Fruit fly (Drosophila melanogaster) whole organism, embryonic: ENCODE data around the gene CG7728.
A peak's percentile ranks its signal among the peaks of the same experiment; 100 is the strongest.

Experiments
- Adf1 ChIP-seq: fragments of 200-800 bp; sonication (Bioruptor generic); IDR thresholded peaks from 2 replicates; pipeline ENCODE4 v1.3.6; 2022; ENCODE audit warnings: missing biosample characterization, missing genetic modification characterization
- Awh ChIP-seq: fragments of 200-800 bp; sonication (Bioruptor generic); IDR thresholded peaks from 2 replicates; pipeline ENCODE4, ENCODE4 v1.3.6; 2022; ENCODE audit warnings: missing biosample characterization, missing genetic modification characterization
- Bgb ChIP-seq: fragments of 200-800 bp; sonication (Bioruptor generic); IDR thresholded peaks from 2 replicates; pipeline ENCODE4 v1.3.6; 2022; ENCODE audit warnings: missing biosample characterization, missing genetic modification characterization; ENCODE audit not compliant: partially characterized antibody
- CG10543 ChIP-seq: fragments of 200-800 bp; sonication (Bioruptor generic); optimal IDR thresholded peaks from 3 replicates; lab custom pipeline; 2017; ENCODE audit warnings: missing biosample characterization, mild to moderate bottlenecking, missing genetic modification characterization, moderate library complexity
- CG11085 ChIP-seq: fragments of 200-800 bp; sonication (Bioruptor generic); IDR thresholded peaks from 2 replicates; pipeline ENCODE4 v1.3.6; 2022; ENCODE audit warnings: missing biosample characterization, missing genetic modification characterization
- CG12219 ChIP-seq: fragments of 200-800 bp; sonication (Bioruptor generic); optimal IDR thresholded peaks from 3 replicates; lab custom pipeline; 2018; ENCODE audit warnings: missing biosample characterization, mild to moderate bottlenecking, missing genetic modification characterization
- CG12391 ChIP-seq: fragments of 200-800 bp; sonication (Bioruptor generic); optimal IDR thresholded peaks from 3 replicates; lab custom pipeline; 2018; ENCODE audit warnings: missing biosample characterization, mild to moderate bottlenecking, missing genetic modification characterization, moderate library complexity
- CG12659 ChIP-seq: fragments of 200-800 bp; sonication (Bioruptor generic); optimal IDR thresholded peaks from 3 replicates; lab custom pipeline; 2017; ENCODE audit warnings: mild to moderate bottlenecking, missing biosample characterization, missing genetic modification reagents, missing genetic modification characterization
- CG12769 ChIP-seq: fragments of 200-800 bp; sonication (Bioruptor generic); optimal IDR thresholded peaks from 2 replicates; lab custom pipeline; 2019; ENCODE audit warnings: missing biosample characterization, mild to moderate bottlenecking, missing genetic modification characterization, moderate library complexity
- CG16813 ChIP-seq: fragments of 200-800 bp; sonication (Bioruptor generic); IDR thresholded peaks from 3 replicates; pipeline ENCODE4 v1.3.6; 2022; ENCODE audit warnings: missing biosample characterization, missing genetic modification characterization; ENCODE audit not compliant: partially characterized antibody
- CG17829 ChIP-seq: fragments of 200-800 bp; optimal IDR thresholded peaks from 2 replicates; lab custom pipeline; 2019; ENCODE audit warnings: missing biosample characterization, mild to moderate bottlenecking, missing genetic modification characterization, moderate library complexity
- CG18599 ChIP-seq: fragments of 200-800 bp; sonication (Bioruptor generic); optimal IDR thresholded peaks from 3 replicates; lab custom pipeline; 2017; ENCODE audit warnings: missing biosample characterization, missing genetic modification characterization, mild to moderate bottlenecking, moderate library complexity, missing genetic modification reagents
- CG34376 ChIP-seq: fragments of 200-800 bp; sonication (Bioruptor generic); optimal IDR thresholded peaks from 2 replicates; lab custom pipeline; 2018; ENCODE audit warnings: missing biosample characterization, mild to moderate bottlenecking, missing genetic modification characterization
- CG34422 ChIP-seq: fragments of 200-800 bp; sonication (Bioruptor generic); IDR thresholded peaks from 3 replicates; pipeline ENCODE4 v1.3.6; 2022; ENCODE audit warnings: missing biosample characterization, missing genetic modification characterization
- CG6175 ChIP-seq: fragments of 200-800 bp; sonication (Bioruptor generic); IDR thresholded peaks from 3 replicates; pipeline ENCODE4 v1.3.6; 2022; ENCODE audit warnings: missing biosample characterization, missing genetic modification characterization
- CG6813 ChIP-seq: fragments of 200-800 bp; sonication (Bioruptor generic); optimal IDR thresholded peaks from 2 replicates; lab custom pipeline; 2017; ENCODE audit warnings: missing biosample characterization, missing genetic modification characterization, mild to moderate bottlenecking, moderate library complexity, missing genetic modification reagents
- CG7556 ChIP-seq: fragments of 200-800 bp; sonication (Bioruptor generic); optimal IDR thresholded peaks from 2 replicates; lab custom pipeline; 2017; ENCODE audit warnings: missing biosample characterization, mild to moderate bottlenecking, missing genetic modification characterization
- CG8359 ChIP-seq: fragments of 200-800 bp; sonication (Bioruptor generic); optimal IDR thresholded peaks from 2 replicates; lab custom pipeline; 2017; ENCODE audit warnings: missing biosample characterization, mild to moderate bottlenecking, missing genetic modification characterization, borderline replicate concordance
- CG8478 ChIP-seq: fragments of >200 bp; optimal IDR thresholded peaks from 2 replicates; lab custom pipeline; 2018
- CG8924 ChIP-seq: fragments of 200-800 bp; optimal IDR thresholded peaks from 3 replicates; lab custom pipeline; 2019; ENCODE audit warnings: missing biosample characterization, mild to moderate bottlenecking, missing genetic modification characterization, moderate library complexity
- Dbx ChIP-seq: fragments of 200-800 bp; sonication (Bioruptor generic); IDR thresholded peaks from 3 replicates; pipeline ENCODE4 v1.3.6; 2022; ENCODE audit warnings: missing biosample characterization, missing genetic modification characterization
- Doc2 ChIP-seq: fragments of 200-800 bp; sonication (Bioruptor generic); IDR thresholded peaks from 2 replicates; pipeline ENCODE4 v1.3.6; 2022; ENCODE audit warnings: missing biosample characterization, missing genetic modification characterization
- H2.0 ChIP-seq: fragments of 200-800 bp; sonication (Bioruptor generic); IDR thresholded peaks from 2 replicates; pipeline ENCODE4 v1.3.6; 2022; ENCODE audit warnings: missing biosample characterization, missing genetic modification characterization
- Hr51 ChIP-seq, 2 experiments: fragments of 200-800 bp; sonication (Bioruptor generic); optimal IDR thresholded peaks; 2 replicates in 1 of 2; 3 replicates in 1 of 2; lab custom pipeline; 2016 to 2018; ENCODE audit warnings: missing biosample characterization in 2 of 2, missing genetic modification characterization in 2 of 2, mild to moderate bottlenecking in 1 of 2, moderate library complexity in 1 of 2
- Jarid2 ChIP-seq: fragments of 200-800 bp; sonication (Bioruptor generic); optimal IDR thresholded peaks from 3 replicates; lab custom pipeline; 2017; ENCODE audit warnings: mild to moderate bottlenecking, missing biosample characterization, missing genetic modification reagents, missing genetic modification characterization
- Med ChIP-seq: fragments of 200-800 bp; sonication (Bioruptor generic); peaks from one replicate; lab custom pipeline; 2016; ENCODE audit warnings: missing biosample characterization, missing genetic modification characterization, mild to moderate bottlenecking, inconsistent platforms, moderate library complexity
- Opbp ChIP-seq: fragments of 200-800 bp; sonication (Bioruptor generic); IDR thresholded peaks from 3 replicates; pipeline ENCODE4 v1.3.6; 2022; ENCODE audit warnings: missing biosample characterization, missing genetic modification characterization; ENCODE audit not compliant: partially characterized antibody
- Pdp1 ChIP-seq, 2 experiments: fragments of 200-800 bp; sonication (Bioruptor generic); optimal IDR thresholded peaks; 3 replicates each; lab custom pipeline; 2016; ENCODE audit warnings: missing biosample characterization in 2 of 2, missing genetic modification characterization in 2 of 2, mild to moderate bottlenecking in 1 of 2, moderate library complexity in 1 of 2
- Ptx1 ChIP-seq: fragments of 200-800 bp; sonication (Bioruptor generic); IDR thresholded peaks from 2 replicates; pipeline ENCODE4 v1.3.6; 2022; ENCODE audit warnings: missing biosample characterization, missing genetic modification characterization
- Rx ChIP-seq: fragments of 200-800 bp; sonication (Bioruptor generic); IDR thresholded peaks from 2 replicates; pipeline ENCODE4 v1.3.6; 2022; ENCODE audit warnings: missing biosample characterization, missing genetic modification characterization
- Sox100B ChIP-seq: fragments of 200-800 bp; sonication (Bioruptor generic); optimal IDR thresholded peaks from 3 replicates; lab custom pipeline; 2018; ENCODE audit warnings: missing biosample characterization, mild to moderate bottlenecking, missing genetic modification characterization
- Usf ChIP-seq: fragments of 200-800 bp; sonication (Bioruptor generic); optimal IDR thresholded peaks from 2 replicates; lab custom pipeline; 2017; ENCODE audit warnings: missing genotype, missing biosample characterization, missing genetic modification characterization
- cad ChIP-seq: fragments of >200 bp; optimal IDR thresholded peaks from 2 replicates; lab custom pipeline; 2017; ENCODE audit warnings: missing biosample characterization, missing genetic modification characterization
- caup ChIP-seq: fragments of 200-800 bp; sonication (Bioruptor generic); optimal IDR thresholded peaks from 3 replicates; lab custom pipeline; 2017; ENCODE audit warnings: missing biosample characterization, mild to moderate bottlenecking, missing genetic modification characterization, moderate library complexity; ENCODE audit not compliant: severe bottlenecking
- crol ChIP-seq: fragments of 200-800 bp; sonication (Bioruptor generic); IDR thresholded peaks from 2 replicates; pipeline ENCODE4 v1.3.6; 2022; ENCODE audit warnings: missing biosample characterization, missing genetic modification characterization
- cwo ChIP-seq: fragments of 200-800 bp; sonication (Bioruptor generic); optimal IDR thresholded peaks from 3 replicates; lab custom pipeline; 2017; ENCODE audit warnings: missing biosample characterization, missing genetic modification characterization, mild to moderate bottlenecking, moderate library complexity, missing genetic modification reagents
- dati ChIP-seq: fragments of 200-800 bp; sonication (Bioruptor generic); IDR thresholded peaks from 2 replicates; pipeline ENCODE4 v1.3.6; 2022; ENCODE audit warnings: missing biosample characterization, missing genetic modification characterization
- ftz-f1 ChIP-seq: fragments of 200-800 bp; sonication (Bioruptor generic); optimal IDR thresholded peaks from 2 replicates; lab custom pipeline; 2016; ENCODE audit warnings: missing biosample characterization, missing genetic modification characterization
- grn ChIP-seq: fragments of 200-800 bp; sonication (Bioruptor generic); optimal IDR thresholded peaks from 3 replicates; lab custom pipeline; 2017; ENCODE audit warnings: missing biosample characterization, missing genetic modification characterization
- kay ChIP-seq: fragments of 200-800 bp; sonication (Bioruptor generic); optimal IDR thresholded peaks from 2 replicates; lab custom pipeline; 2016; ENCODE audit warnings: missing biosample characterization, missing genetic modification characterization
- lab ChIP-seq: fragments of 200-800 bp; sonication (Bioruptor generic); optimal IDR thresholded peaks from 3 replicates; lab custom pipeline; 2017; ENCODE audit warnings: missing biosample characterization, missing genetic modification characterization, mild to moderate bottlenecking, moderate library complexity, missing genetic modification reagents
- lmd ChIP-seq: fragments of 200-800 bp; sonication (Bioruptor generic); IDR thresholded peaks from 2 replicates; pipeline ENCODE4 v1.3.6; 2022; ENCODE audit warnings: missing biosample characterization, missing genetic modification characterization
- mirr ChIP-seq: fragments of 200-800 bp; sonication (Bioruptor generic); optimal IDR thresholded peaks from 3 replicates; lab custom pipeline; 2018; ENCODE audit warnings: missing biosample characterization, mild to moderate bottlenecking, missing genetic modification characterization
- mld ChIP-seq: fragments of 200-800 bp; sonication (Bioruptor generic); IDR thresholded peaks from 3 replicates; pipeline ENCODE4 v1.3.6; 2022; ENCODE audit warnings: missing biosample characterization, missing genetic modification characterization; ENCODE audit not compliant: partially characterized antibody
- odd ChIP-seq: fragments of 200-800 bp; sonication (Bioruptor generic); optimal IDR thresholded peaks from 2 replicates; lab custom pipeline; 2017; ENCODE audit warnings: missing biosample characterization, mild to moderate bottlenecking, missing genetic modification characterization
- rib ChIP-seq: fragments of 200-800 bp; sonication (Bioruptor generic); IDR thresholded peaks from 2 replicates; pipeline ENCODE4 v1.3.6; 2022; ENCODE audit warnings: missing biosample characterization, missing genetic modification characterization
- sug ChIP-seq: fragments of 200-800 bp; optimal IDR thresholded peaks from 2 replicates; lab custom pipeline; 2019; ENCODE audit warnings: missing biosample characterization, mild to moderate bottlenecking, missing genetic modification characterization, moderate library complexity
- tna ChIP-seq: fragments of 200-800 bp; sonication (Bioruptor generic); IDR thresholded peaks from 2 replicates; pipeline ENCODE4 v1.3.6; 2022; ENCODE audit warnings: missing biosample characterization, missing genetic modification characterization; ENCODE audit not compliant: partially characterized antibody
- yki ChIP-seq: fragments of >200 bp; optimal IDR thresholded peaks from 3 replicates; lab custom pipeline; 2018

Gene CG7728

DNA sequence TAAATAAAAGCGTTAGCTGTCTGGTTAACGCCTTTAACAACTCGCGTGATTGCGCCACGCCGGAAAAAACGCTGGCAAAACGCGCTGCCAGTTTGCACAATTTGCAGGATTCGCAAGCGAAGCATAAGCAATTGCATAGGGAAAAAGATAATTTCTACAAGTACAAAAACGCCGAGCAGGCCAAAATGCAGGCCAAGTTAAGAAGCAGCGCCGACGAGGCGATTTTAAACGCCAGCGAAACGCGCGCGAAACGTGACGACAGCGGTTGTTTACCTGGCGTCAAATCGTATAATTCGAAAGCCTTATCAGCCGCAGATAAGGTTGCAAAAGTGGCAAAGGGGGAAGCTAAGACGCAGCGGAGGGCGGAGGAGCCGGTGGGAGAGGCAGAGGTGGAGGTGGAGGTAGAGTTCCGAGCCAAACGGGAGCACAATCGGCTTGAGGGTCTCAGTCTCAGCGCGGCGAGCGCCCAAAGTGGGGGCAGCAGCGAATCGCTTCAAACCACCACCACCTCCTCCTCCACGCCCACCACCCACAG lies 35.2 kb upstream of the CG7728 start (continued):
- peak; percentile 75 for TF ChIP-seq CG6175 (GFP tag; lab: Robert Waterston, UW)
- TF ChIP-seq CG12219 (GFP tag; lab: Kevin White, UChicago), result no peak
- 0 out of 3 replicates have a peak, but pooled peaks have one; percentile 21 for TF ChIP-seq Opbp
- peak; percentile 27 for TF ChIP-seq mirr
- TF ChIP-seq CG12391 (tag; lab: Kevin White, UChicago), result no peak
- peak; percentile 72 for TF ChIP-seq Adf1 (GFP tag; lab: Robert Waterston, UW)
- no peak for TF ChIP-seq CG34376 (GFP tag; lab: Kevin White, UChicago)
- TF ChIP-seq yki (lab: Kevin White, UChicago), result no peak
- peak; percentile 100 for TF ChIP-seq CG8359
- peak; percentile 63 for TF ChIP-seq Med
- no peak for TF ChIP-seq tna (GFP tag; lab: Robert Waterston, UW)
- no peak for TF ChIP-seq CG8924 (tag; lab: Kevin White, UChicago)
- TF ChIP-seq CG12769 (tag; lab: Kevin White, UChicago), result peak; percentile 53
- no peak for TF ChIP-seq CG6813 (GFP tag; lab: Kevin White, UChicago)
- TF ChIP-seq CG12659 (GFP tag; lab: Kevin White, UChicago), result no peak
- TF ChIP-seq H2.0 (GFP tag; lab: Robert Waterston, UW), result no peak
- TF ChIP-seq Hr51 (GFP tag; optimal IDR thresholded peaks at IDR 0.05; lab: Kevin White, UChicago), result no peak
- peak; percentile 56 for TF ChIP-seq sug (tag; lab: Kevin White, UChicago)
- TF ChIP-seq Doc2 (GFP tag; lab: Robert Waterston, UW), result no peak
- TF ChIP-seq Rx (GFP tag; lab: Robert Waterston, UW), result 0 out of 2 replicates have a peak, but pooled peaks have one; percentile 3
- peak; percentile 3 for TF ChIP-seq ftz-f1 (GFP tag; lab: Kevin White, UChicago)
- peak; percentile 28 for TF ChIP-seq Jarid2 (GFP tag; lab: Kevin White, UChicago)
- peak; percentile 18; the same call in 1 of the 3 replicates for TF ChIP-seq Dbx (GFP tag; lab: Robert Waterston, UW)
- TF ChIP-seq CG10543 (GFP tag; lab: Kevin White, UChicago), result peak; percentile 65
- no peak for TF ChIP-seq dati (GFP tag; lab: Robert Waterston, UW)
- TF ChIP-seq grn (GFP tag; lab: Kevin White, UChicago), result peak; percentile 72
- TF ChIP-seq cwo, result peak; percentile 38
- TF ChIP-seq cad (GFP tag; lab: Kevin White, UChicago), result no peak
- no peak for TF ChIP-seq CG16813 (GFP tag; lab: Robert Waterston, UW)
- TF ChIP-seq lmd, result no peak
- TF ChIP-seq CG18599 (GFP tag; lab: Kevin White, UChicago), result peak; percentile 68
- no peak for TF ChIP-seq CG7556
- no peak for TF ChIP-seq mld
- no peak for TF ChIP-seq Ptx1 (GFP tag; lab: Robert Waterston, UW)
- TF ChIP-seq caup (GFP tag; lab: Kevin White, UChicago), result peak; percentile 28
- TF ChIP-seq Bgb (GFP tag; lab: Robert Waterston, UW), result peak; percentile 16; the same call in 1 of the 2 replicates
- TF ChIP-seq Usf (GFP tag; lab: Kevin White, UChicago), result no peak
- no peak for TF ChIP-seq Sox100B
- TF ChIP-seq lab (GFP tag; lab: Kevin White, UChicago), result peak; percentile 64
- TF ChIP-seq CG34422 (GFP tag; lab: Robert Waterston, UW), result 0 out of 3 replicates have a peak, but pooled peaks have one; percentile 38
- no peak for TF ChIP-seq CG17829 (tag; lab: Kevin White, UChicago)
- TF ChIP-seq Awh (GFP tag; lab: Robert Waterston, UW), result no peak
- TF ChIP-seq kay (GFP tag; lab: Kevin White, UChicago), result no peak
- 0 out of 2 replicates have a peak, but pooled peaks have one; percentile 13 for TF ChIP-seq rib (GFP tag; lab: Robert Waterston, UW)
- TF ChIP-seq Pdp1 (GFP tag; optimal IDR thresholded peaks at IDR 0.05; lab: Kevin White, UChicago), result peak in 1 of 2 experiments; percentile 17
- peak; percentile 16 for TF ChIP-seq odd (GFP tag; lab: Kevin White, UChicago)
- TF ChIP-seq CG11085 (GFP tag; lab: Robert Waterston, UW), result peak; percentile 6; the same call in 1 of the 2 replicates
- TF ChIP-seq CG8478 (lab: Kevin White, UChicago), result no peak
- peak; percentile 95 for TF ChIP-seq crol (GFP tag; lab: Robert Waterston, UW)
